Worm (Caenorhabditis elegans): ENCODE measurements around the gene pigt-1.

pigt-1 gene

ce11 chrV:10940571-10940991, 18.0 kb downstream of the pigt-1 start (continued):
- no peak for TF ChIP-seq tlp-1 (tag; optimal IDR thresholded peaks at IDR 0.05)
- TF ChIP-seq lin-39 (tag; optimal IDR thresholded peaks at IDR 0.05), result no peak
- peak; percentile 57 for TF ChIP-seq nhr-47 (tag; optimal IDR thresholded peaks at IDR 0.05)
- TF ChIP-seq vab-15 (tag; optimal IDR thresholded peaks at IDR 0.05), result no peak
- no peak for TF ChIP-seq nhr-28 (tag; optimal IDR thresholded peaks at IDR 0.05)
- peak; percentile 23 for TF ChIP-seq ama-1 (optimal IDR thresholded peaks at IDR 0.05)
- TF ChIP-seq grh-1 (GFP tag; IDR thresholded peaks at IDR 0.05), result no peak
- TF ChIP-seq fos-1 (tag; optimal IDR thresholded peaks at IDR 0.05), result peak; percentile 62
- peak; percentile 79 for TF ChIP-seq nhr-77 (tag; optimal IDR thresholded peaks at IDR 0.05)
- peak; percentile 60 for TF ChIP-seq rnt-1 (tag; optimal IDR thresholded peaks at IDR 0.05)
- peak; percentile 95 for TF ChIP-seq elt-2 (tag; optimal IDR thresholded peaks at IDR 0.05)
- no peak for TF ChIP-seq ceh-8 (GFP tag; optimal IDR thresholded peaks at IDR 0.05)
- TF ChIP-seq efl-3 (GFP tag; optimal IDR thresholded peaks at IDR 0.05), result no peak
- TF ChIP-seq ceh-88 (GFP tag; IDR thresholded peaks at IDR 0.05), result no peak
- peak; percentile 62 for TF ChIP-seq jun-1 (tag; optimal IDR thresholded peaks at IDR 0.05)
- TF ChIP-seq nhr-237 (tag; optimal IDR thresholded peaks at IDR 0.05), result no peak
- no peak for TF ChIP-seq Y116A8C.19 (tag; optimal IDR thresholded peaks at IDR 0.05; ENCODE audit: borderline replicate concordance)
- no peak for TF ChIP-seq pag-3 (tag; optimal IDR thresholded peaks at IDR 0.05; ENCODE audit: borderline replicate concordance, insufficient read depth)
- TF ChIP-seq fkh-8 (tag; optimal IDR thresholded peaks at IDR 0.05), result peak; percentile 7
- TF ChIP-seq ztf-11 (tag; optimal IDR thresholded peaks at IDR 0.05), result no peak
- peak; percentile 41 for TF ChIP-seq swsn-7 (tag; optimal IDR thresholded peaks at IDR 0.05)
- no peak for TF ChIP-seq nhr-84 (tag; optimal IDR thresholded peaks at IDR 0.05)
- TF ChIP-seq nhr-12 (tag; optimal IDR thresholded peaks at IDR 0.05), result no peak
- TF ChIP-seq lin-13 (GFP tag; optimal IDR thresholded peaks at IDR 0.05), result no peak
- no peak for TF ChIP-seq unc-98 (GFP tag; IDR thresholded peaks at IDR 0.05)
- no peak for TF ChIP-seq hlh-4 (tag; optimal IDR thresholded peaks at IDR 0.05)
- peak; percentile 66 for TF ChIP-seq skn-1 (tag; optimal IDR thresholded peaks at IDR 0.05)
- TF ChIP-seq egl-27 (tag; optimal IDR thresholded peaks at IDR 0.05), result no peak
- TF ChIP-seq mep-1 (tag; optimal IDR thresholded peaks at IDR 0.05), result peak; percentile 79
- TF ChIP-seq efl-1 (optimal IDR thresholded peaks at IDR 0.05), result peak; percentile 38 to 67
- TF ChIP-seq efl-1 (GFP tag; optimal IDR thresholded peaks at IDR 0.05 in 1 of 2), result no peak
- TF ChIP-seq mdl-1 (tag; optimal IDR thresholded peaks at IDR 0.05), result peak in 1 of 2 experiments; percentile 53
- TF ChIP-seq nhr-11 (tag; optimal IDR thresholded peaks at IDR 0.05), result no peak
- TF ChIP-seq snu-23 (GFP tag; optimal IDR thresholded peaks at IDR 0.05), result peak; percentile 78
- no peak for TF ChIP-seq snpc-4 (tag; optimal IDR thresholded peaks at IDR 0.05)
- peak; percentile 14 for TF ChIP-seq ceh-90 (tag; optimal IDR thresholded peaks at IDR 0.05)
- TF ChIP-seq fkh-4 (tag; optimal IDR thresholded peaks at IDR 0.05; ENCODE audit: borderline replicate concordance), result no peak
- TF ChIP-seq dpl-1 (GFP tag; optimal IDR thresholded peaks at IDR 0.05), result peak; percentile 4 to 32 (median 30)
- TF ChIP-seq aly-2 (tag; optimal IDR thresholded peaks at IDR 0.05), result peak; percentile 6
- TF ChIP-seq lin-14 (GFP tag; optimal IDR thresholded peaks at IDR 0.05), result peak; percentile 85
- no peak for TF ChIP-seq unc-130 (tag; optimal IDR thresholded peaks at IDR 0.05)
- no peak for TF ChIP-seq sox-4 (tag; optimal IDR thresholded peaks at IDR 0.05)
- TF ChIP-seq nhr-71 (tag; optimal IDR thresholded peaks at IDR 0.05), result peak; percentile 83
- TF ChIP-seq xbp-1 (tag; optimal IDR thresholded peaks at IDR 0.05), result peak; percentile 24
- TF ChIP-seq nhr-85 (tag), result peak; percentile 87

Measured in whole organism, L1 larva.